Fruit fly (Drosophila melanogaster): ENCODE results near the gene CG32487.

Gene CG32487

dm6 chr3L:3052110-3052871 lies 35.2 kb upstream of the CG32487 start, which contains the start of gene CG1271:
Gene CG1271, plus strand, starts transcription at chr3L:3052514.
- TF ChIP-seq toe (GFP tag; optimal IDR thresholded peaks at IDR 0.05): no peak
- TF ChIP-seq CG5204 (GFP tag; optimal IDR thresholded peaks at IDR 0.05): no peak
- peak; percentile 78 for TF ChIP-seq CG11617 (GFP tag; optimal IDR thresholded peaks at IDR 0.05)
- peak; percentile 81 for TF ChIP-seq Crg-1 (GFP tag; optimal IDR thresholded peaks at IDR 0.05)
- TF ChIP-seq kay (GFP tag; ENCODE audit: borderline replicate concordance): no peak
- peak; percentile 71 for TF ChIP-seq Mnt (GFP tag; optimal IDR thresholded peaks at IDR 0.05)
- TF ChIP-seq cic (GFP tag; optimal IDR thresholded peaks at IDR 0.05): peak; percentile 80
- peak; percentile 55 for TF ChIP-seq CG12768 (GFP tag; optimal IDR thresholded peaks at IDR 0.05)
- TF ChIP-seq CG14711 (tag; optimal IDR thresholded peaks at IDR 0.05): peak; percentile 99
- peak; percentile 71 for TF ChIP-seq CG7101 (tag; optimal IDR thresholded peaks at IDR 0.05)
- peak; percentile 64 for TF ChIP-seq pad (GFP tag; optimal IDR thresholded peaks at IDR 0.05)
- TF ChIP-seq CG33017 (tag; optimal IDR thresholded peaks at IDR 0.05): peak; percentile 70
- TF ChIP-seq Hr96 (GFP tag; optimal IDR thresholded peaks at IDR 0.05): no peak
- TF ChIP-seq CG7045 (GFP tag; optimal IDR thresholded peaks at IDR 0.05): peak; percentile 57
- peak; percentile 58 for TF ChIP-seq ovo (GFP tag; optimal IDR thresholded peaks at IDR 0.05)
- peak; percentile 16 for TF ChIP-seq Clk (GFP tag; optimal IDR thresholded peaks at IDR 0.05)
- TF ChIP-seq tj (GFP tag; optimal IDR thresholded peaks at IDR 0.05): peak; percentile 14
- TF ChIP-seq bab1 (GFP tag; optimal IDR thresholded peaks at IDR 0.05): peak; percentile 11
- TF ChIP-seq CG1620 (GFP tag; optimal IDR thresholded peaks at IDR 0.05): peak; percentile 75

dm6 chr3L:3050185-3050584 lies 33.1 kb upstream of the CG32487 start, which contains the start of gene CG32485:
Gene CG32485, plus strand, starts transcription at chr3L:3050323.
- TF ChIP-seq Crg-1 (GFP tag; optimal IDR thresholded peaks at IDR 0.05) (no peak), CG7045 (GFP tag; optimal IDR thresholded peaks at IDR 0.05) (no peak), CG1620 (GFP tag; optimal IDR thresholded peaks at IDR 0.05) (no peak), CG11617 (GFP tag; optimal IDR thresholded peaks at IDR 0.05) (peak; percentile 35), Hr96 (GFP tag; optimal IDR thresholded peaks at IDR 0.05) (no peak), ovo (GFP tag; optimal IDR thresholded peaks at IDR 0.05) (peak; percentile 61), CG7101 (tag; optimal IDR thresholded peaks at IDR 0.05) (no peak), tj (GFP tag; optimal IDR thresholded peaks at IDR 0.05) (peak; percentile 86), cic (GFP tag; optimal IDR thresholded peaks at IDR 0.05) (peak; percentile 12)

- TF ChIP-seq bab1 (GFP tag; optimal IDR thresholded peaks at IDR 0.05): no peak
Observed at dm6 chr3L:3048647-3049046, 31.6 kb upstream of the CG32487 start.

- TF ChIP-seq Crg-1 (GFP tag; optimal IDR thresholded peaks at IDR 0.05) (peak; percentile 75), CG1620 (GFP tag; optimal IDR thresholded peaks at IDR 0.05) (peak; percentile 84), cnc (optimal IDR thresholded peaks at IDR 0.05) (no peak), ovo (GFP tag; optimal IDR thresholded peaks at IDR 0.05) (peak; percentile 42), bab1 (GFP tag; optimal IDR thresholded peaks at IDR 0.05) (peak; percentile 94), Clk (GFP tag; optimal IDR thresholded peaks at IDR 0.05) (peak; percentile 92), CG33017 (tag; optimal IDR thresholded peaks at IDR 0.05) (peak; percentile 97), CG7045 (GFP tag; optimal IDR thresholded peaks at IDR 0.05) (peak; percentile 97), CG14711 (tag; optimal IDR thresholded peaks at IDR 0.05) (peak; percentile 91), Mnt (GFP tag; optimal IDR thresholded peaks at IDR 0.05) (peak; percentile 73), toe (GFP tag; optimal IDR thresholded peaks at IDR 0.05) (peak; percentile 87), CG5204 (GFP tag; optimal IDR thresholded peaks at IDR 0.05) (no peak), tj (GFP tag; optimal IDR thresholded peaks at IDR 0.05) (peak; percentile 78), CG11617 (GFP tag; optimal IDR thresholded peaks at IDR 0.05) (peak; percentile 92), kay (GFP tag; ENCODE audit: borderline replicate concordance) (no peak), CG12768 (GFP tag; optimal IDR thresholded peaks at IDR 0.05) (peak; percentile 98), CG7101 (tag; optimal IDR thresholded peaks at IDR 0.05) (peak; percentile 96), cic (GFP tag; optimal IDR thresholded peaks at IDR 0.05) (peak; percentile 80), Hr96 (GFP tag; optimal IDR thresholded peaks at IDR 0.05) (peak; percentile 81), pad (GFP tag; optimal IDR thresholded peaks at IDR 0.05) (peak; percentile 83)
Observed at dm6 chr3L:3046325-3047156, 29.5 kb upstream of the CG32487 start, which contains the start of the genes scramb2 and Sk2. Gene scramb2, minus strand, starts transcription at chr3L:3046812. Gene Sk2, plus strand, starts transcription at chr3L:3047087.

- TF ChIP-seq CG33017 (tag; optimal IDR thresholded peaks at IDR 0.05): peak; percentile 70
- peak; percentile 56 for TF ChIP-seq CG14711 (tag; optimal IDR thresholded peaks at IDR 0.05)
- no peak for TF ChIP-seq Crg-1 (GFP tag; optimal IDR thresholded peaks at IDR 0.05)
- peak; percentile 65 for TF ChIP-seq CG7101 (tag; optimal IDR thresholded peaks at IDR 0.05)
- peak; percentile 9 for TF ChIP-seq CG11617 (GFP tag; optimal IDR thresholded peaks at IDR 0.05)
- peak; percentile 28 for TF ChIP-seq CG7045 (GFP tag; optimal IDR thresholded peaks at IDR 0.05)
- no peak for TF ChIP-seq tj (GFP tag; optimal IDR thresholded peaks at IDR 0.05)
- peak; percentile 8 for TF ChIP-seq cic (GFP tag; optimal IDR thresholded peaks at IDR 0.05)
- peak; percentile 51 for TF ChIP-seq bab1 (GFP tag; optimal IDR thresholded peaks at IDR 0.05)
- no peak for TF ChIP-seq ovo (GFP tag; optimal IDR thresholded peaks at IDR 0.05)
- peak; percentile 29 for TF ChIP-seq CG12768 (GFP tag; optimal IDR thresholded peaks at IDR 0.05)
Observed at dm6 chr3L:3045256-3045743, 28.2 kb upstream of the CG32487 start.
